Fruit fly (Drosophila melanogaster): Measurements from ENCODE around the gene Dph3.

Dph3 gene

DNA sequence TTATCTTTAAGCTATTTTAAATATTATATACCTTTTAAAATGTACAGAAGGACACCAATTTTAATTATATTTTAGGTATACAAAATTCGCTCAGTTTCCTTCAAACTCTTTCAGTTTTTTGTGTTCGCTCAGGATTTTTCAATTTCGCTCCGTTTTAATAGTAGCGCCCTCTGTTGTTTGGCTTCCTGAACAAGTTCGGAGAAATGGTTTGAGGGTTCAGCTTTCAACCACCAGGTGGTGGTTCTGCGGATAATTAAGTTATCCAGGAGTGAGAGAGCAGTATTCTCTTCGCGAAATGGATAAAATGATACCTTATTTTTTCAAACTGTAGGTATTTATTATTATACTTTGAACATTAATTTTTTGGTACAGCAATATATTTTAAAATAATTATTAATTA is 37.3 kb downstream of the Dph3 start (continued):
- TF ChIP-seq CG34406 (GFP tag; optimal IDR thresholded peaks at IDR 0.05): peak; percentile 24
- TF ChIP-seq salr (GFP tag; optimal IDR thresholded peaks at IDR 0.05): peak in 1 of 2 experiments; percentile 61
- TF ChIP-seq dsx (GFP tag; optimal IDR thresholded peaks at IDR 0.05; ENCODE audit: poor library complexity, severe bottlenecking): peak; percentile 8
- peak; percentile 37 for TF ChIP-seq Hr39 (GFP tag; optimal IDR thresholded peaks at IDR 0.05)
- TF ChIP-seq CG7368 (GFP tag; optimal IDR thresholded peaks at IDR 0.05): peak; percentile 57
- TF ChIP-seq topi (GFP tag; optimal IDR thresholded peaks at IDR 0.05): peak; percentile 53
- no peak for TF ChIP-seq Blimp-1 (GFP tag; optimal IDR thresholded peaks at IDR 0.05)
- TF ChIP-seq esn (GFP tag; optimal IDR thresholded peaks at IDR 0.05): no peak
- no peak for TF ChIP-seq Hr38 (GFP tag; optimal IDR thresholded peaks at IDR 0.05)
- TF ChIP-seq CG16779 (tag; optimal IDR thresholded peaks at IDR 0.05): no peak
- peak; percentile 25 for TF ChIP-seq CG1621 (tag; optimal IDR thresholded peaks at IDR 0.05)
- TF ChIP-seq vri (GFP tag; optimal IDR thresholded peaks at IDR 0.05): peak; percentile 30
- peak; percentile 62 for TF ChIP-seq acj6 (GFP tag; optimal IDR thresholded peaks at IDR 0.05)
- no peak for TF ChIP-seq CG8119 (GFP tag; IDR thresholded peaks at IDR 0.05)
- TF ChIP-seq CG11902 (GFP tag; optimal IDR thresholded peaks at IDR 0.05): no peak
- peak; percentile 54 for TF ChIP-seq CG9139 (GFP tag; optimal IDR thresholded peaks at IDR 0.05)
- peak; percentile 53 for TF ChIP-seq CG32006 (GFP tag; optimal IDR thresholded peaks at IDR 0.05)
- peak; percentile 33 for TF ChIP-seq CG31627 (GFP tag; optimal IDR thresholded peaks at IDR 0.05)
- TF ChIP-seq Met (GFP tag; optimal IDR thresholded peaks at IDR 0.05): peak; percentile 63
- TF ChIP-seq OdsH (GFP tag; optimal IDR thresholded peaks at IDR 0.05): peak; percentile 75
- TF ChIP-seq CG8319 (GFP tag; optimal IDR thresholded peaks at IDR 0.05): peak; percentile 4
- TF ChIP-seq fd59A (GFP tag; optimal IDR thresholded peaks at IDR 0.05): peak; percentile 37
- TF ChIP-seq CG11762 (GFP tag; optimal IDR thresholded peaks at IDR 0.05; ENCODE audit: insufficient read depth): peak; percentile 45
- TF ChIP-seq CG6792 (GFP tag; optimal IDR thresholded peaks at IDR 0.05): peak; percentile 43
- TF ChIP-seq CG3032 (tag; optimal IDR thresholded peaks at IDR 0.05): no peak
- peak; percentile 39 for TF ChIP-seq CG6276 (GFP tag; optimal IDR thresholded peaks at IDR 0.05)
- TF ChIP-seq CG6808 (GFP tag; optimal IDR thresholded peaks at IDR 0.05): peak; percentile 38
- peak; percentile 60 for TF ChIP-seq Hr4 (GFP tag; optimal IDR thresholded peaks at IDR 0.05)
- peak; percentile 64 for TF ChIP-seq CG10669 (GFP tag; optimal IDR thresholded peaks at IDR 0.05)
- peak; percentile 37 for TF ChIP-seq Sox102F (GFP tag; optimal IDR thresholded peaks at IDR 0.05)
- TF ChIP-seq Gug (GFP tag; IDR thresholded peaks at IDR 0.05): no peak; the same call in 1 of the 2 replicates
- TF ChIP-seq Sox15 (GFP tag; optimal IDR thresholded peaks at IDR 0.05): no peak
- peak; percentile 46 for TF ChIP-seq cyc (GFP tag; optimal IDR thresholded peaks at IDR 0.05)
- TF ChIP-seq CG15336 (GFP tag; IDR thresholded peaks at IDR 0.05): no peak

DNA sequence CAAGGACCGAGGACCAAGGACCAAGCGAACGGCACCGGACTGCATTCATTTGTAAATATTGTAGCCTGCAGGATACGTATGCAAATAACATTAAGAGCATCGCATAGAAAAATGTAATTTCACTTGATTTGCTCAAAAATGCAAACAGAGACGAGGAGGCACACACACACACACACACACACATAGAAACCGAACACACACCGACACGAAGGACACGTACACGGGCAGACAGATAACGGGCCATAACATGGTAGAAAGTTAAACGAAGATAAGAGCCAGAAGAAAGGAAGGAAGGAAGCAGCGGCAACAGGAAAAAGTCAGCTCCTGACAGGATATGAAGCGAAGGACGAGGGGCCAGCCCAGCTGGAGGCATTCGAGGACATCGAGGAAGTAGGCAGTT is 38.9 kb downstream of the Dph3 start:
- no peak for TF ChIP-seq CG6792 (GFP tag; optimal IDR thresholded peaks at IDR 0.05)
- TF ChIP-seq pdm3 (GFP tag; optimal IDR thresholded peaks at IDR 0.05): no peak
- no peak for TF ChIP-seq Hr39 (GFP tag; optimal IDR thresholded peaks at IDR 0.05)
- TF ChIP-seq Blimp-1 (GFP tag; optimal IDR thresholded peaks at IDR 0.05): no peak
- no peak for TF ChIP-seq CG6163 (GFP tag; IDR thresholded peaks at IDR 0.05)
- TF ChIP-seq Hr4 (GFP tag; optimal IDR thresholded peaks at IDR 0.05): no peak
- TF ChIP-seq CG31627 (GFP tag; optimal IDR thresholded peaks at IDR 0.05): no peak

DNA sequence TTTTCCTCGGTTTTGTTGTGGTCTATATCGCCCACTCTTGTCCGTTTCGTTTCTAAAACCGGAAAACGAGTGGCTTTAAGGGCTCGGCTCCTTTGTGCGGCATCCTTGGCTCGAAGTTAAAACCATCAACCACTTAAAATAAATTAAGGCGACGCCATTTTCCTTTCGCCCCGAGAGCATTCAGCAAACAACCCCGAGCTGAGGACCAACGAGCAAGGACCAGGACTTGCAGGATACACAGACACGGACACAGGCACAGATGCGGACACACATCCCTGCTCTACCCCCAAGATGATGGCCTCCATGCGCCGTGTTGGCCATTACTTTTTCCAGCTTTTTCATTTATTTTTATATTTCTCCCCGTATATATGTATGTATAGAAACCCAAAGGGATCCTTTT is 41.0 kb downstream of the Dph3 start:
- no peak for TF ChIP-seq Eip93F (GFP tag; optimal IDR thresholded peaks at IDR 0.05)

DNA sequence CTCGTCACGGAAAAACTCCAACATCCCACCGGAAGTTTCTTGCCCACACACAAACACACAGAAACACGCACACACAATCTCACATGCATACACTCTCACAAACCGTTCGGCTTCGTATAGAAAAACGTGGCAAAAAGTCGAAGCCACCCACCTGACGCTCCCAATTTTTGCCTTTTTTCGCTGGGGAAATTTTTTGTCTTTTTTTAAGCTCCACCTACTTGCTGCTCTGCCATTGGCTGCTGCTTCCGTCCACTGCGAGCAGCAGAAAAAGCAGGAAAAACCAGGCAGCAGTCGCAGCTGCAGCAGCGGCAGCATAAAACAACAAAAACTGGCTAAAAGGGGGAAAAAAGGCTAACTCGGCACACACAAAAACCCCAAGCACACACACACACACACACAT is 50.2 kb downstream of the Dph3 start:
- TF ChIP-seq Eip93F (GFP tag; optimal IDR thresholded peaks at IDR 0.05): no peak
- TF ChIP-seq CG3032 (tag; optimal IDR thresholded peaks at IDR 0.05): no peak
- no peak for TF ChIP-seq CG6854 (GFP tag; optimal IDR thresholded peaks at IDR 0.05)
- TF ChIP-seq vri (GFP tag; optimal IDR thresholded peaks at IDR 0.05): no peak
- peak; percentile 1 for TF ChIP-seq CG6276 (GFP tag; optimal IDR thresholded peaks at IDR 0.05)
- no peak for TF ChIP-seq fd85E (GFP tag; optimal IDR thresholded peaks at IDR 0.05)
- TF ChIP-seq svp (GFP tag): peak; percentile 25
- no peak for TF ChIP-seq CG8632 (GFP tag; optimal IDR thresholded peaks at IDR 0.05)
- TF ChIP-seq Met (GFP tag; optimal IDR thresholded peaks at IDR 0.05): no peak
- no peak for TF ChIP-seq dac (GFP tag; optimal IDR thresholded peaks at IDR 0.05)
- peak in 1 of 2 experiments; percentile 36 for TF ChIP-seq ss (GFP tag; optimal IDR thresholded peaks at IDR 0.05)
- no peak for TF ChIP-seq CG8119 (GFP tag; IDR thresholded peaks at IDR 0.05)
- no peak for TF ChIP-seq CG10631 (GFP tag; optimal IDR thresholded peaks at IDR 0.05)

All from whole organism, prepupa.